Fruit fly (Drosophila melanogaster) whole organism, embryonic: ENCODE measurements around the gene CG14252.

ENCODE experiments used
- BEAF-32 ChIP-seq: fragments of 200-800 bp; sonication (Bioruptor generic); optimal IDR thresholded peaks from 3 replicates; lab custom pipeline; 2017; ENCODE audit warnings: missing biosample characterization, missing genetic modification characterization, mild to moderate bottlenecking, moderate library complexity, missing genetic modification reagents
- Blimp-1 ChIP-seq: fragments of 200-800 bp; sonication (Bioruptor generic); optimal IDR thresholded peaks from 3 replicates; lab custom pipeline; 2018; ENCODE audit warnings: missing biosample characterization, missing genetic modification characterization, mild to moderate bottlenecking, moderate library complexity, missing genetic modification reagents
- BtbVII ChIP-seq: fragments of 200-800 bp; sonication (Bioruptor generic); optimal IDR thresholded peaks from 3 replicates; lab custom pipeline; 2017; ENCODE audit warnings: missing biosample characterization, mild to moderate bottlenecking, missing genetic modification characterization
- CG10274 ChIP-seq: fragments of 200-800 bp; sonication (Bioruptor generic); optimal IDR thresholded peaks from 3 replicates; lab custom pipeline; 2017; ENCODE audit warnings: missing biosample characterization, mild to moderate bottlenecking, missing genetic modification characterization
- CG10321 ChIP-seq: fragments of 200-800 bp; sonication (Bioruptor generic); IDR thresholded peaks from 2 replicates; pipeline ENCODE4 v1.3.6; 2022; ENCODE audit warnings: missing biosample characterization, missing genetic modification characterization
- CG10366 ChIP-seq: fragments of 200-800 bp; sonication (Bioruptor generic); IDR thresholded peaks from 2 replicates; pipeline ENCODE4 v1.3.6; 2022; ENCODE audit warnings: missing biosample characterization, missing genetic modification characterization
- CG11723 ChIP-seq: fragments of 200-800 bp; sonication (Bioruptor generic); optimal IDR thresholded peaks from 2 replicates; lab custom pipeline; 2017; ENCODE audit warnings: missing biosample characterization, mild to moderate bottlenecking, missing genetic modification characterization
- CG12659 ChIP-seq: fragments of 200-800 bp; sonication (Bioruptor generic); optimal IDR thresholded peaks from 3 replicates; lab custom pipeline; 2017; ENCODE audit warnings: mild to moderate bottlenecking, missing biosample characterization, missing genetic modification reagents, missing genetic modification characterization
- CG14014 ChIP-seq: fragments of 200-800 bp; sonication (Bioruptor generic); IDR thresholded peaks from 2 replicates; pipeline ENCODE4 v1.3.6; 2022; ENCODE audit warnings: missing biosample characterization, missing genetic modification characterization
- CG14050 ChIP-seq: fragments of 200-800 bp; sonication (Bioruptor generic); IDR thresholded peaks from 3 replicates; pipeline ENCODE4 v1.3.6; 2022; ENCODE audit warnings: missing biosample characterization, missing genetic modification characterization
- CG15269 ChIP-seq: fragments of 200-800 bp; sonication (Bioruptor generic); optimal IDR thresholded peaks from 2 replicates; lab custom pipeline; 2018; ENCODE audit warnings: missing biosample characterization, mild to moderate bottlenecking, missing genetic modification characterization, moderate library complexity
- CG17568 ChIP-seq: fragments of 200-800 bp; sonication (Bioruptor generic); optimal IDR thresholded peaks from 2 replicates; lab custom pipeline; 2018; ENCODE audit warnings: missing biosample characterization, mild to moderate bottlenecking, missing genetic modification characterization, moderate library complexity
- CG2678 ChIP-seq: fragments of 200-800 bp; sonication (Bioruptor generic); optimal IDR thresholded peaks from 3 replicates; lab custom pipeline; 2019; ENCODE audit warnings: missing biosample characterization, mild to moderate bottlenecking, missing genetic modification characterization, moderate library complexity
- CG3163 ChIP-seq: fragments of 200-800 bp; sonication (Bioruptor generic); optimal IDR thresholded peaks from 3 replicates; lab custom pipeline; 2016; ENCODE audit warnings: missing biosample characterization, missing genetic modification characterization
- CG32532 ChIP-seq: fragments of 200-800 bp; sonication (Bioruptor generic); IDR thresholded peaks from 2 replicates; pipeline ENCODE4 v1.3.6; 2022; ENCODE audit warnings: missing biosample characterization, missing genetic modification characterization
- CG32772 ChIP-seq: fragments of 200-800 bp; sonication (Bioruptor generic); IDR thresholded peaks from 2 replicates; pipeline ENCODE4 v1.3.6; 2022; ENCODE audit warnings: missing biosample characterization, missing genetic modification characterization
- CG3847 ChIP-seq: fragments of 200-800 bp; sonication (Bioruptor generic); IDR thresholded peaks from 2 replicates; pipeline ENCODE4 v1.3.6; 2022; ENCODE audit warnings: missing biosample characterization, missing genetic modification characterization
- CG5245 ChIP-seq: fragments of 200-800 bp; sonication (Bioruptor generic); optimal IDR thresholded peaks from 3 replicates; lab custom pipeline; 2016; ENCODE audit warnings: missing biosample characterization, missing genetic modification characterization
- CG9727 ChIP-seq: fragments of 200-800 bp; sonication (Bioruptor generic); optimal IDR thresholded peaks from 3 replicates; lab custom pipeline; 2017; ENCODE audit warnings: missing biosample characterization, mild to moderate bottlenecking, missing genetic modification characterization
- CG9932 ChIP-seq: fragments of 200-800 bp; sonication (Bioruptor generic); IDR thresholded peaks from 2 replicates; pipeline ENCODE4 v1.3.6; 2022; ENCODE audit warnings: missing biosample characterization, missing genetic modification characterization
- HLH54F ChIP-seq: fragments of 200-800 bp; sonication (Bioruptor generic); optimal IDR thresholded peaks from 3 replicates; lab custom pipeline; 2016; ENCODE audit warnings: missing biosample characterization, missing genetic modification characterization
- HmgD ChIP-seq: fragments of 200-800 bp; sonication (Bioruptor generic); optimal IDR thresholded peaks from 3 replicates; lab custom pipeline; 2016; ENCODE audit warnings: missing biosample characterization, missing genetic modification characterization
- Hr39 ChIP-seq: fragments of >200 bp; optimal IDR thresholded peaks from 2 replicates; lab custom pipeline; 2017
- Hr51 ChIP-seq, 2 experiments: fragments of 200-800 bp; sonication (Bioruptor generic); optimal IDR thresholded peaks; 2 replicates in 1 of 2; 3 replicates in 1 of 2; lab custom pipeline; 2016 to 2018; ENCODE audit warnings: missing biosample characterization in 2 of 2, missing genetic modification characterization in 2 of 2, mild to moderate bottlenecking in 1 of 2, moderate library complexity in 1 of 2
- Lhr ChIP-seq: fragments of 200-800 bp; sonication (Bioruptor generic); optimal IDR thresholded peaks from 3 replicates; lab custom pipeline; 2017; ENCODE audit warnings: mild to moderate bottlenecking, missing biosample characterization, missing genetic modification reagents, missing genetic modification characterization
- Mrtf ChIP-seq: fragments of 200-800 bp; sonication (Bioruptor generic); IDR thresholded peaks from 3 replicates; pipeline ENCODE4 v1.3.6; 2022; ENCODE audit warnings: missing biosample characterization, missing genetic modification characterization
- Myb ChIP-seq: fragments of 200-800 bp; sonication (Bioruptor generic); optimal IDR thresholded peaks from 2 replicates; lab custom pipeline; 2016; ENCODE audit warnings: missing biosample characterization, missing genetic modification characterization
- NK7.1 ChIP-seq: fragments of 200-800 bp; sonication (Bioruptor generic); optimal IDR thresholded peaks from 3 replicates; lab custom pipeline; 2016; ENCODE audit warnings: missing biosample characterization, missing genetic modification characterization
- Oaz ChIP-seq: fragments of 200-800 bp; sonication (Bioruptor generic); IDR thresholded peaks from 2 replicates; pipeline ENCODE4 v1.3.6; 2022; ENCODE audit warnings: missing biosample characterization, missing genetic modification characterization
- PHDP ChIP-seq: fragments of 200-800 bp; sonication (Bioruptor generic); optimal IDR thresholded peaks from 3 replicates; lab custom pipeline; 2018; ENCODE audit warnings: missing biosample characterization, mild to moderate bottlenecking, missing genetic modification characterization, moderate library complexity
- Ptx1 ChIP-seq: fragments of 200-800 bp; sonication (Bioruptor generic); IDR thresholded peaks from 2 replicates; pipeline ENCODE4 v1.3.6; 2022; ENCODE audit warnings: missing biosample characterization, missing genetic modification characterization
- Scr ChIP-seq: fragments of 200-800 bp; sonication (Bioruptor generic); IDR thresholded peaks from 2 replicates; pipeline ENCODE4 v1.3.6; 2022; ENCODE audit warnings: missing biosample characterization, missing genetic modification characterization; ENCODE audit not compliant: partially characterized antibody
- Xrp1 ChIP-seq: fragments of 200-800 bp; sonication (Bioruptor generic); IDR thresholded peaks from 2 replicates; pipeline ENCODE4 v1.3.6; 2022; ENCODE audit warnings: missing biosample characterization, missing genetic modification characterization
- ara ChIP-seq: fragments of 200-800 bp; sonication (Bioruptor generic); IDR thresholded peaks from 2 replicates; pipeline ENCODE4 v1.3.6; 2022; ENCODE audit warnings: missing biosample characterization, missing genetic modification characterization
- ash1 ChIP-seq: fragments of 200-800 bp; sonication (Bioruptor generic); optimal IDR thresholded peaks from 2 replicates; lab custom pipeline; 2018; ENCODE audit warnings: missing biosample characterization, mild to moderate bottlenecking, missing genetic modification characterization
- az2 ChIP-seq: fragments of 200-800 bp; sonication (Bioruptor generic); optimal IDR thresholded peaks from 3 replicates; lab custom pipeline; 2016; ENCODE audit warnings: missing biosample characterization, missing genetic modification characterization
- crol ChIP-seq: fragments of 200-800 bp; sonication (Bioruptor generic); IDR thresholded peaks from 2 replicates; pipeline ENCODE4 v1.3.6; 2022; ENCODE audit warnings: missing biosample characterization, missing genetic modification characterization
- crp ChIP-seq, 2 experiments: fragments of 200-800 bp; sonication (Bioruptor generic); optimal IDR thresholded peaks; 2 replicates in 1 of 2; 3 replicates in 1 of 2; lab custom pipeline; 2017; ENCODE audit warnings: missing biosample characterization in 2 of 2, missing genetic modification characterization in 2 of 2, mild to moderate bottlenecking in 1 of 2, moderate library complexity in 1 of 2
- dmrt11E ChIP-seq: fragments of 200-800 bp; sonication (Bioruptor generic); optimal IDR thresholded peaks from 3 replicates; lab custom pipeline; 2018; ENCODE audit warnings: missing biosample characterization, mild to moderate bottlenecking, missing genetic modification characterization, moderate library complexity
- dmrt99B ChIP-seq: fragments of 200-800 bp; sonication (Bioruptor generic); optimal IDR thresholded peaks from 2 replicates; lab custom pipeline; 2018; ENCODE audit warnings: missing biosample characterization, mild to moderate bottlenecking, missing genetic modification characterization, moderate library complexity
- ewg ChIP-seq: fragments of 200-800 bp; sonication (Bioruptor generic); optimal IDR thresholded peaks from 3 replicates; lab custom pipeline; 2017; ENCODE audit warnings: mild to moderate bottlenecking, missing biosample characterization, missing genetic modification reagents, missing genetic modification characterization
- jing ChIP-seq: fragments of 200-800 bp; sonication (Bioruptor generic); optimal IDR thresholded peaks from 2 replicates; lab custom pipeline; 2018; ENCODE audit warnings: missing biosample characterization, mild to moderate bottlenecking, missing genetic modification characterization
- jumu ChIP-seq: fragments of 200-800 bp; sonication (Bioruptor generic); optimal IDR thresholded peaks from 3 replicates; lab custom pipeline; 2016; ENCODE audit warnings: missing biosample characterization, missing genetic modification characterization
- nmo ChIP-seq: fragments of 200-800 bp; sonication (Bioruptor generic); optimal IDR thresholded peaks from 2 replicates; lab custom pipeline; 2018; ENCODE audit warnings: missing biosample characterization, mild to moderate bottlenecking, missing genetic modification characterization, moderate library complexity
- onecut ChIP-seq: fragments of 200-800 bp; sonication (Bioruptor generic); IDR thresholded peaks from 2 replicates; pipeline ENCODE4 v1.3.6; 2022; ENCODE audit warnings: missing biosample characterization, missing genetic modification characterization
- otp ChIP-seq: fragments of 200-800 bp; sonication (Bioruptor generic); IDR thresholded peaks from 3 replicates; pipeline ENCODE4, ENCODE4 v1.3.6; 2022; ENCODE audit warnings: missing biosample characterization, missing genetic modification characterization
- rib ChIP-seq: fragments of 200-800 bp; sonication (Bioruptor generic); IDR thresholded peaks from 2 replicates; pipeline ENCODE4 v1.3.6; 2022; ENCODE audit warnings: missing biosample characterization, missing genetic modification characterization
- seq ChIP-seq: fragments of 200-800 bp; sonication (Bioruptor generic); IDR thresholded peaks from 2 replicates; pipeline ENCODE4 v1.3.6; 2022; ENCODE audit warnings: missing biosample characterization, missing genetic modification characterization
- slp2 ChIP-seq: fragments of 200-800 bp; sonication (Bioruptor generic); optimal IDR thresholded peaks from 2 replicates; lab custom pipeline; 2016; ENCODE audit warnings: missing biosample characterization, missing genetic modification characterization
- tx ChIP-seq: fragments of 200-800 bp; sonication (Bioruptor generic); optimal IDR thresholded peaks from 2 replicates; lab custom pipeline; 2016; ENCODE audit warnings: missing biosample characterization, missing genetic modification characterization

The CG14252 gene

DNA sequence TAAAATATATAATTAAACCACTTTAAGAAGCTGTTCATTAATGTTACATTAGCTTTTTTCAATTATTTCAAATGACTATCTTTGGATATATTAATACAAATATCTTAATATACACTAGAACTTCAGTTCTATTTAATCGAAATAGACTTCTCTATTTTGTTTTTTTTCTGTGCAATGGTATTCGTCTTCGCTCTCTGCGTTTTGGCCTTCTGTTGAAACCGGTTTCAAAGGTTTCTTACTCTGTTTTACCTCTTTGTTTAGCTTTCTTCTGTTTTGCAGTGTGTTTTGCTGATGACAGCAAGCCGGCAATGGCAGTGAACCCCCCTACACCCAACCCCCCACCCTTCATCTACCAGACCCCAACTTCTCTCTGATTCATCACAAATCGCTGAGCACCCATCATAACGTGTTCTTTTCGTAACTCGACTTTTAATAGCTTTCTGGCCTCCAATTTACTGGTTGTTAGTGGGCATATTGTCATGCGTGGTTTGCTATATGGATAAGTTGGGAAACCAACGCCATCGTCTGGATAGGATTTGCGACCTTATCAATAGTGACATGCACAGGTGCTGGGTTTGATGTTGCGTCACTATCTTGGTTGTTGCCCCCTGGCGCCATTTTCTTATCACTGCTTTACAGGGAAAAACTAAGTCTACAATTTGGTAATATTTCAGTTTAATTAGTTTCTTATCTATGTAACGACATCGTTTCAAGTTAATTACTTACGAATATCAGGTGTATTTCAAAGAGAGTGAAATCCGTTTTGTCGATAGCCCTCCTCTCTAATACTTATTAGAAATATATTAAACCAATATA is 23.7 kb downstream of the CG14252 start (continued):
- TF ChIP-seq ash1 (GFP tag; lab: Kevin White, UChicago) (no peak), CG10321 (GFP tag; lab: Robert Waterston, UW) (no peak), CG2678 (peak; percentile 39), CG10274 (GFP tag; lab: Kevin White, UChicago) (no peak), HLH54F (no peak), slp2 (GFP tag; lab: Kevin White, UChicago) (no peak), otp (GFP tag; lab: Robert Waterston, UW) (no peak), rib (GFP tag; lab: Robert Waterston, UW) (no peak), nmo (peak; percentile 23), CG15269 (tag; lab: Kevin White, UChicago) (peak; percentile 36), CG32772 (GFP tag; lab: Robert Waterston, UW) (no peak), CG9727 (no peak), tx (GFP tag; lab: Kevin White, UChicago) (no peak), dmrt11E (tag; lab: Kevin White, UChicago) (peak; percentile 32), ewg (GFP tag; lab: Kevin White, UChicago) (no peak), CG14014 (0 out of 2 replicates have a peak, but pooled peaks have one; percentile 19), jumu (GFP tag; lab: Kevin White, UChicago) (no peak), Mrtf (GFP tag; lab: Robert Waterston, UW) (no peak), Hr51 (GFP tag; optimal IDR thresholded peaks at IDR 0.05; lab: Kevin White, UChicago) (peak in 1 of 2 experiments; percentile 61), HmgD (GFP tag; lab: Kevin White, UChicago) (no peak), PHDP (tag; lab: Kevin White, UChicago) (peak; percentile 47), Myb (GFP tag; lab: Kevin White, UChicago) (no peak), CG3847 (GFP tag; lab: Robert Waterston, UW) (no peak), Ptx1 (GFP tag; lab: Robert Waterston, UW) (0 out of 2 replicates have a peak, but pooled peaks have one; percentile 18), jing (GFP tag; lab: Kevin White, UChicago) (no peak), Scr (no peak), onecut (GFP tag; lab: Robert Waterston, UW) (no peak), CG17568 (GFP tag; lab: Kevin White, UChicago) (no peak), seq (no peak), az2 (GFP tag; lab: Kevin White, UChicago) (peak; percentile 17), CG5245 (GFP tag; lab: Kevin White, UChicago) (no peak), dmrt99B (tag; lab: Kevin White, UChicago) (peak; percentile 41), CG11723 (GFP tag; lab: Kevin White, UChicago) (no peak), CG10366 (GFP tag; lab: Robert Waterston, UW) (no peak), CG12659 (GFP tag; lab: Kevin White, UChicago) (peak; percentile 7), crp (GFP tag; optimal IDR thresholded peaks at IDR 0.05; lab: Kevin White, UChicago) (no peak), ara (GFP tag; lab: Robert Waterston, UW) (no peak), Hr39 (lab: Kevin White, UChicago) (no peak), Lhr (GFP tag; lab: Kevin White, UChicago) (no peak), Oaz (no peak), Blimp-1 (GFP tag; lab: Kevin White, UChicago) (peak; percentile 45), BEAF-32 (GFP tag; lab: Kevin White, UChicago) (no peak), crol (GFP tag; lab: Robert Waterston, UW) (peak; percentile 87), NK7.1 (GFP tag; lab: Kevin White, UChicago) (no peak), BtbVII (GFP tag; lab: Kevin White, UChicago) (no peak), CG14050 (GFP tag; lab: Robert Waterston, UW) (no peak), CG3163 (GFP tag; lab: Kevin White, UChicago) (no peak), Xrp1 (GFP tag; lab: Robert Waterston, UW) (peak; percentile 43; the same call in 1 of the 2 replicates), CG32532 (GFP tag; lab: Robert Waterston, UW) (peak; percentile 50), CG9932 (GFP tag; lab: Robert Waterston, UW) (0 out of 2 replicates have a peak, but pooled peaks have one; percentile 16)
